Fruit fly (Drosophila melanogaster) whole organism, prepupa: ENCODE results near the gene CG45486.
"Not testable (repeated sequence)": the region's sequence is repeated elsewhere in the genome, so short reads cannot be mapped to it uniquely, and the experiment has no call there.

Source experiments
- CG31627 ChIP-seq: fragments of 200-800 bp; sonication (Bioruptor generic); optimal IDR thresholded peaks from 3 replicates; lab custom pipeline; 2016; ENCODE audit warnings: missing biosample characterization, missing genetic modification characterization
- CG32006 ChIP-seq: fragments of 200-800 bp; sonication (Bioruptor generic); optimal IDR thresholded peaks from 3 replicates; lab custom pipeline; 2017; ENCODE audit warnings: missing biosample characterization, mild to moderate bottlenecking, missing genetic modification characterization
- CG3919 ChIP-seq: fragments of 200-800 bp; sonication (Bioruptor generic); optimal IDR thresholded peaks from 3 replicates; lab custom pipeline; 2016; ENCODE audit warnings: missing biosample characterization, missing genetic modification characterization
- CG8632 ChIP-seq: fragments of 200-800 bp; sonication (Bioruptor generic); optimal IDR thresholded peaks from 3 replicates; lab custom pipeline; 2016; ENCODE audit warnings: missing biosample characterization, missing genetic modification characterization
- Ets96B ChIP-seq: fragments of 200-800 bp; optimal IDR thresholded peaks from 2 replicates; lab custom pipeline; 2019; ENCODE audit warnings: missing biosample characterization, mild to moderate bottlenecking, missing genetic modification characterization, moderate library complexity
- Met ChIP-seq: fragments of 200-800 bp; sonication (Bioruptor generic); optimal IDR thresholded peaks from 3 replicates; lab custom pipeline; 2016; ENCODE audit warnings: missing biosample characterization, missing genetic modification characterization
- OdsH ChIP-seq: fragments of 200-800 bp; sonication (Bioruptor generic); optimal IDR thresholded peaks from 3 replicates; lab custom pipeline; 2016; ENCODE audit warnings: missing biosample characterization, missing genetic modification characterization
- Smox ChIP-seq: fragments of 200-800 bp; sonication (Bioruptor generic); optimal IDR thresholded peaks from 3 replicates; lab custom pipeline; 2016; ENCODE audit warnings: missing biosample characterization, missing genetic modification characterization
- Sox102F ChIP-seq: fragments of 200-800 bp; sonication (Bioruptor generic); optimal IDR thresholded peaks from 2 replicates; lab custom pipeline; 2016; ENCODE audit warnings: missing biosample characterization, mild to moderate bottlenecking, missing genetic modification characterization
- Sox15 ChIP-seq: fragments of 200-800 bp; sonication (Bioruptor generic); optimal IDR thresholded peaks from 3 replicates; lab custom pipeline; 2016; ENCODE audit warnings: missing biosample characterization, missing genetic modification characterization
- eg ChIP-seq: fragments of 200-800 bp; sonication (Bioruptor generic); IDR thresholded peaks from 3 replicates; pipeline ENCODE4 v1.3.6; 2022; ENCODE audit warnings: missing biosample characterization, missing genetic modification characterization
- spab ChIP-seq: fragments of 200-800 bp; sonication (Bioruptor generic); optimal IDR thresholded peaks from 2 replicates; lab custom pipeline; 2017; ENCODE audit warnings: missing biosample characterization, mild to moderate bottlenecking, missing genetic modification characterization, missing genetic modification reagents
- vri ChIP-seq: fragments of 200-800 bp; sonication (Bioruptor generic); optimal IDR thresholded peaks from 3 replicates; lab custom pipeline; 2016; ENCODE audit warnings: missing biosample characterization, mild to moderate bottlenecking, missing genetic modification characterization

- not testable (repeated sequence) for TF ChIP-seq Met; Ets96B (tag; lab: Kevin White, UChicago); Sox102F (GFP tag; lab: Kevin White, UChicago); CG31627; CG3919 (GFP tag; lab: Kevin White, UChicago); eg (GFP tag; lab: Robert Waterston, UW); Sox15; spab (GFP tag; lab: Kevin White, UChicago); OdsH (GFP tag; lab: Kevin White, UChicago); vri (GFP tag; lab: Kevin White, UChicago); Smox (GFP tag; lab: Kevin White, UChicago); CG8632 (GFP tag; lab: Kevin White, UChicago); CG32006 (GFP tag; lab: Kevin White, UChicago)
Observed at dm6 chrX:19938894-19939293, 29.0 kb upstream of the CG45486 start, which contains the start of gene CG45491.
